Worm (Caenorhabditis elegans) whole organism, L4/young adult: Measurements from ENCODE around the gene col-14.

Source experiments
- W03F9.2 ChIP-seq: fragments of 150-350 bp; optimal IDR thresholded peaks from 2 replicates; lab custom pipeline; 2014; ENCODE audit warnings: missing biosample characterization, missing genetic modification characterization
- dao-5 ChIP-seq: sonication (generic microtip); optimal IDR thresholded peaks from 2 replicates; lab custom pipeline; 2016; ENCODE audit warnings: missing genotype, missing genetic modification characterization, moderate library complexity, missing compliant biosample characterization
- him-1 ChIP-seq: sonication (generic microtip); optimal IDR thresholded peaks from 2 replicates; lab custom pipeline; 2016; ENCODE audit warnings: missing genotype, missing genetic modification reagents, missing genetic modification characterization, missing compliant biosample characterization

The col-14 gene

ce11 chrIV:7783801-7784411 lies 30.7 kb downstream of the col-14 start, which contains the start of gene tag-321:
TSS of gene tag-321 (minus strand) at chrIV:7783851.
- TF ChIP-seq dao-5 (tag; lab: Kevin White, UChicago) (no peak), him-1 (tag; lab: Kevin White, UChicago) (no peak), W03F9.2 (no peak)

DNA sequence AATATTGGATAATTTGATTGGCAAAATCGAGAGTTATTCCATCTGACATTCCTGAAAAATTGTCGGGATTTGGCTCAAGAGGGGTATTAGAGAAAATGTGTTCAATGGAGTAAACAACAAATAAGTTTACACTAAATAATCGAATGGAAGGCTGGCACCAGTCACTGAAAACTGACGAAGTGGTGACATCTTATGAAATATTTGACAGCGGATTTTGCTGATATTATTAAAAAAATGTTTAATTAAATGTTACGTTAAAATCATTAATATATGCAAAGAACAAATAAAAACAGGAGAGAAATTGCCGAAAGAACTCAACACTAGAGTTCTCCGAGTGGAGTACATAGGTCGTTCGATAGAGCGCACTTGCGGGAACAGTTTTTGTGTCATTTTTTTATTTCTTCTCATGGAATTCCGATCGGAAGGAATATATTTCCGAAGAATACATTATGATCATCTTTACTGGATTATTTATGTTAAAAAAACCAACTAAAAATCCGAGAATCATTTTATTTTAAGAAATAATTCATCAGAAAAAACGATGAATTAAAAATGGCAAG lies 32.4 kb downstream of the col-14 start, which contains the start of gene tag-322:
Gene tag-322, minus strand, starts transcription at position 51 of the 560 bp plus-strand sequence.
- TF ChIP-seq W03F9.2: peak; percentile 73
- no peak for TF ChIP-seq him-1 (tag; lab: Kevin White, UChicago)

- TF ChIP-seq W03F9.2: no peak
Measured at ce11 chrIV:7789521-7789949, 36.3 kb downstream of the col-14 start, which contains the start of gene imp-3. TSS of gene imp-3 (minus strand) at chrIV:7789613.

DNA sequence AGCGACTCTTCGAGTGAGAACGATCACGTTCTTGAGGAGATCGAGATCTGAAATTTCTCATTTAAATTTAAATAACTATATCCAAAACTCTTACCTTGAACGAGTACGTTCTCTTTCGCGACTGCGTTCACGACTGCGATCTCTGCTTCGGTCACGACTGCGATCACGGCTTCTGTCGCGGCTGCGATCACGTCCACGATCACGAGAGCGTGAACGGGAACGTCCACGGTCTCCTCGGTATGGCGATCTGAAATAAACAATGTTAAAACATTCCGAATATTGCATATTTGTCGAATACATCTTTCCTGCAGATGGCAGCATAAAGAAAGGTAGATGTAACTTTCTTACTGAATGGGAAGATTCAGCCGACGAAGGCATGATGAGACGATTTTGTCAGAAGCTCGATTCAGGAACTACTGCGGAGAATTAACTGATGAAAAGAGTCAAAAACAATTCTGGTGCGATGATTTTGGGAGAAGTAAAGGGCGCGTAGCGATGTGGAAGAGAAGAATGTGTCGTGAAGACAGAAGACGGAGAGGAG lies 37.0 kb downstream of the col-14 start:
- TF ChIP-seq dao-5 (tag; lab: Kevin White, UChicago) (no peak), W03F9.2 (no peak), him-1 (tag; lab: Kevin White, UChicago) (no peak)

DNA sequence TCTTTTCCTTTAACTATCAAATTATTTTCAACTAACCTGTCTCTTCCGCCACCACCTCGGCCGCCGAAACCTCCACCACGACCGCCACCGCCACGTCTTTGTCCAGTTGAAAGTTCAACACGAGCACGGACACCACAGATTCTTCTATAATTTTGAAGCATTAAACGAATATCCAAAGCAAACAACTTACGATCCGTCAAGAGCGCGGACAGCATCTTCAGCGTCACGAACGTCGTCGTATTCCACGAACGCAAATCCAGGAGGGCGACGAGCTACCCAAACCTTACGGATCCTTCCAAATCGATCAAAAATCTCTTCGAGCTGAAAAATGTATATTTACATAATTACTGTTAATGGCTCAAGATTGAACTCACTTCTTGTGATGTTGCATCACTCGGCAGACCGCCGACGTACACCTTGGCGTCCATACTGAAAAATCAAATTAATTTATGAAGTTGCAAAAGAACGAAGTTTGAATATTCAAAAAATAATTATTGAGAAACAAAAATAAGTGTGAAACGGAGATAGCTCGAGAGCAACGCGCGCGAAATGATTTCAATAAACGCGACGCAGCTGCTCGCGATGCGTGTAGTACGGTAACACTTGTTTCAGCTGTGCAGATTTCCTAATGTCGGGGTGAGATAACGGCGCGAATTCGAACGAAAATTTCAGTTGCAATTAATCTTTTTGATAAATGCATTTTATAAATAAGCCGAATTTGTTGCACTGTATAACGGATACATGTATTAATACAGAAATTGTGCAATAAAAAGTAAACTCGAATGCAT lies 37.8 kb downstream of the col-14 start, which contains the start of gene rsp-6:
Gene rsp-6, minus strand, starts transcription at position 429 of the 788 bp plus-strand sequence.
- TF ChIP-seq him-1 (tag; lab: Kevin White, UChicago) (peak; percentile 29), dao-5 (tag; lab: Kevin White, UChicago) (no peak), W03F9.2 (peak; percentile 85)

DNA sequence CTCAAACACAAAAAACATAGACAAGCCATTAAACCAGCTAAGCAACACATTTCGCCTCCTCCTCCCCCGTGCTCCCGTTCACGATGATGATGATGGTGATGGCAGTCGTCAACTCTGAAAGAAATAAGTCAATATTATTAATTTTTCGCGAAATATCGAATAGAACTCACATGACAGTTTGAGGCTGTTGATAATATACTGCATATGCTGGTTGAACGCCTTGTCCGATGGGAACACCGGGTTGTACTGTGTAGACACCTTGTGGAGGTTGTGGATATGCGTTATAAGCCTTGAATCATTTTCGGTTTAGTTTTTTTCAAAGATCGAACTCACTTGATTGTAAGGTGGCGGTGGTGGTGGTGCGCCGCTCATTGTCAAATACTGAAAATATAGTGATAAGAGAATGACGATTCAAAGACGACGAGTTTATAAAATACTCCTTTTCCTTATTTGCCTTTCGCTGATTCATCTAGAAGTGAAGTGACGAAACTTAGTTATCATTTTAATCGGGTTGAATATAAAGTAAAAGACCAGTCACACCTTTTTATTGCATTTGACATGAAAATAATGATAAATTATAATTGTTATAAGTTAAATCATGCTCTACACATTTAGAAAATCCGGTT lies 38.7 kb downstream of the col-14 start, which contains the start of gene C33H5.13:
Gene C33H5.13, minus strand, starts transcription at position 443 of the 626 bp plus-strand sequence.
- TF ChIP-seq him-1 (tag; lab: Kevin White, UChicago) (no peak), W03F9.2 (no peak), dao-5 (tag; lab: Kevin White, UChicago) (no peak)

ce11 chrIV:7794709-7795108 lies 41.5 kb downstream of the col-14 start, which contains the start of gene ntp-1:
TSS of gene ntp-1 (minus strand) at chrIV:7794809.
- TF ChIP-seq W03F9.2 (no peak), him-1 (tag; lab: Kevin White, UChicago) (no peak), dao-5 (tag; lab: Kevin White, UChicago) (no peak)

DNA sequence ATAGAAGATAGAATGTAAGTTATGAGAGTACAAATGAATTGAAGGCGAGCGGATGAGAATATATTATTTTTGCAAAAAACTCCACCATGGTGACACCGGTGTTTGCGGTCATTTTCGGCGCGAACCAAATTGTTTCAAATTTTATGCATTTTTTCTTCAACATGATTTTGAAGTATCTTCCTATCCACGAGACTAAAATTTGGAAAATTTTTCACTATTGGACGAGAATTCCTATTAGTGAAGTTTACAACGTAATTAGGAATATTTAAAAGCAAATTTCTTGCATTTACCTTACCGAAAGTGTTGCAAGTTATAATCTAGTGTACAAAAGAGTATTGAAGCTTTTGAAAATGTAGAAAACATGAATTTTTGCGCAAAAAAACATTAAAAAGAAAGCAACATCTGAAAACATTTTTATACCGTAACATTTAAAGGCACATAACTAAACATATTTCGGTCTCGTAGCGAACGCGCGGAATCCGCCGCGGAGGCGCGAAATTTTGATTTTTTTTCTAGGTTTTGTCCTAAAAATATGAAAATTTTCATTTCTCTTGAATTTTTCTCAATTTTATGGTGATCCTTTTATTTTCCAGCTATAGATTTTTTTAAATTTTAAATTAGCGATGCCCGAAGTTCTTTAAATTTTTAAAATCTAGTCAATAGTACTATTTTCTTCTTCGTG lies 43.4 kb downstream of the col-14 start, which contains the start of gene sgo-1:
Gene sgo-1, minus strand, starts transcription at position 51 of the 682 bp plus-strand sequence.
- TF ChIP-seq him-1 (tag; lab: Kevin White, UChicago) (no peak), dao-5 (tag; lab: Kevin White, UChicago) (no peak), W03F9.2 (peak; percentile 52)

DNA sequence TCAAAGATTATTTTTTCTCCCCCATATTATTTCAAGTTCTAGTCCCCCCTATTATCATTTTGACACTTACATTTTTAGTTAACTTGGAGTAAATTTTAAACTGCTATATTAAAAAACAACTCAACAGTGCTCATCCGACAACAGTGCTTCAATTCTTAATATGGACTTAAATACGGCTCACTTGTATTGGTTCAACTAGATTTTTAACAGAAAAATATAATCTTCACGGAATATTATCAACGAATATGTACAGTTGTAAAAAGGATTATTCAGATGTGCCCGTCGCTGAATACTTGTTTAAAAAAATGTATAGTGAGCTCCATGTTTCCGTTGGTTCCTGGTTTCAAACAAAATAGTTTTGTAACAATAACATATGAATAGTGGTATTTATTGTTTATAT lies 47.1 kb downstream of the col-14 start:
- TF ChIP-seq him-1 (tag; lab: Kevin White, UChicago) (no peak), dao-5 (tag; lab: Kevin White, UChicago) (no peak), W03F9.2 (no peak)

DNA sequence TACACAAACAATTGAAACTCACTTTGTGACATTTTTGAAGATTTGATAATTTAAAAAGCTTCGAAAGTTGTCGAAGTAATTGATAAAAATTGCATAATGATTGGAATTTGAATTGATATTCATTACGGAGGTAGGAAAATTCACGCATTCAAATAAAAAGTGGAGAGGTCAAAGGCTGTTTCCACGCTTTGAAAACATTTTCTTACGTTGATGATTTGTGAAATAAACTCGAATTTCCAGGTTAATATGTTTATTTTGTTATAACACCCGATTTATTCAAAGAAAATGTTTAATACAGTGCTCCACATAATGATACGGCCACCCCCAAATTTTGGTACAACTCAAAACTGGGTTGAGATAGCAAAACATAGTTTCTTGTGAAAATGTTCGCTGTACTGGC lies 50.0 kb downstream of the col-14 start, which contains the start of gene C33H5.16:
Gene C33H5.16, minus strand, starts transcription at position 101 of the 400 bp plus-strand sequence.
- TF ChIP-seq W03F9.2 (no peak), him-1 (tag; lab: Kevin White, UChicago) (no peak), dao-5 (tag; lab: Kevin White, UChicago) (no peak)
